Worm (Caenorhabditis elegans) whole organism, early embryonic: ENCODE data around the gene T22C8.6.

Experiments used
- B0310.2 ChIP-seq: sonication (generic microtip); optimal IDR thresholded peaks from 2 replicates; lab custom pipeline; 2016; ENCODE audit warnings: mild to moderate bottlenecking, missing genetic modification characterization, missing compliant biosample characterization
- F13C5.2 ChIP-seq: sonication (generic microtip); optimal IDR thresholded peaks from 2 replicates; lab custom pipeline; 2017; ENCODE audit warnings: mild to moderate bottlenecking, missing genetic modification characterization, inconsistent platforms, missing compliant biosample characterization
- aly-1 ChIP-seq: sonication (generic microtip); optimal IDR thresholded peaks from 2 replicates; lab custom pipeline; 2016; ENCODE audit warnings: missing genetic modification characterization, missing compliant biosample characterization
- ama-1 ChIP-seq: fragments of 150-350 bp; optimal IDR thresholded peaks from 2 replicates; lab custom pipeline; 2014
- ceh-13 ChIP-seq: fragments of 200-800 bp; sonication (Bioruptor generic); optimal IDR thresholded peaks from 2 replicates; lab custom pipeline; 2018; ENCODE audit warnings: mild to moderate bottlenecking, missing genetic modification characterization, missing compliant biosample characterization
- ets-7 ChIP-seq: sonication (generic microtip); optimal IDR thresholded peaks from 2 replicates; lab custom pipeline; 2016; ENCODE audit warnings: missing genotype, missing genetic modification characterization, missing compliant biosample characterization
- hmbx-1 ChIP-seq: sonication (generic microtip); optimal IDR thresholded peaks from 2 replicates; lab custom pipeline; 2016; ENCODE audit warnings: mild to moderate bottlenecking, missing genetic modification characterization, missing compliant biosample characterization
- hmg-4 ChIP-seq: fragments of 200-800 bp; sonication (Bioruptor generic); optimal IDR thresholded peaks from 2 replicates; lab custom pipeline; 2018; ENCODE audit warnings: mild to moderate bottlenecking, missing genetic modification characterization, missing compliant biosample characterization
- hnd-1 ChIP-seq: sonication (generic microtip); optimal IDR thresholded peaks from 2 replicates; lab custom pipeline; 2016; ENCODE audit warnings: missing genetic modification characterization, missing compliant biosample characterization
- pes-1 ChIP-seq: fragments of 200-800 bp; sonication (Bioruptor generic); IDR thresholded peaks from 2 replicates; pipeline ENCODE4 v1.3.6; 2022; ENCODE audit warnings: missing genetic modification reagents, missing genetic modification characterization, missing compliant biosample characterization
- scrt-1 ChIP-seq: fragments of 200-800 bp; sonication (Bioruptor generic); IDR thresholded peaks from 2 replicates; pipeline ENCODE4 v1.3.6; 2022; ENCODE audit warnings: missing genetic modification characterization, missing compliant biosample characterization
- sea-1 ChIP-seq: fragments of 200-800 bp; sonication (Bioruptor generic); conservative IDR thresholded peaks from 2 replicates; pipeline ENCODE4 v1.3.6; 2022; ENCODE audit warnings: missing genetic modification characterization, missing compliant biosample characterization
- tbx-37 ChIP-seq: fragments of 200-800 bp; sonication (Bioruptor generic); conservative IDR thresholded peaks from 2 replicates; pipeline ENCODE4 v1.3.6; 2022; ENCODE audit warnings: missing genetic modification reagents, missing genetic modification characterization, missing compliant biosample characterization
- tra-4 ChIP-seq: sonication (generic microtip); optimal IDR thresholded peaks from 2 replicates; lab custom pipeline; 2017; ENCODE audit warnings: missing genetic modification characterization, missing compliant biosample characterization

- TF ChIP-seq tra-4 (tag; lab: Kevin White, UChicago): no peak
- no peak for TF ChIP-seq tbx-37 (GFP tag; lab: Robert Waterston, UW)
- no peak for TF ChIP-seq sea-1 (GFP tag; lab: Robert Waterston, UW)
- TF ChIP-seq hmg-4: no peak
- TF ChIP-seq ama-1: no peak
- TF ChIP-seq aly-1 (tag; lab: Kevin White, UChicago): no peak
- TF ChIP-seq scrt-1: no peak
- no peak for TF ChIP-seq ceh-13
- no peak for TF ChIP-seq B0310.2
- TF ChIP-seq pes-1 (GFP tag; lab: Robert Waterston, UW): no peak
- no peak for TF ChIP-seq F13C5.2 (tag; lab: Kevin White, UChicago)
- TF ChIP-seq hnd-1 (tag; lab: Kevin White, UChicago): no peak
- no peak for TF ChIP-seq hmbx-1 (tag; lab: Kevin White, UChicago)
- TF ChIP-seq ets-7 (tag; lab: Kevin White, UChicago): no peak
Measured at ce11 chrII:8590684-8591083, 39.4 kb downstream of the T22C8.6 start, which contains the start of gene aptf-4.
